Fruit fly (Drosophila melanogaster) whole organism, wandering third instar larva: ENCODE data around the gene CG3842.

Source experiments
- CG9705 ChIP-seq: fragments of 200-800 bp; sonication (Bioruptor generic); optimal IDR thresholded peaks from 2 replicates; lab custom pipeline; 2018; ENCODE audit warnings: missing biosample characterization, mild to moderate bottlenecking, missing genetic modification characterization
- GATAd ChIP-seq: sonication (Bioruptor generic); optimal IDR thresholded peaks from 2 replicates; lab custom pipeline; 2016; ENCODE audit warnings: missing biosample characterization, missing genetic modification characterization
- Hr78 ChIP-seq: fragments of >200 bp; optimal IDR thresholded peaks from 2 replicates; lab custom pipeline; 2017; ENCODE audit warnings: missing biosample characterization, missing genetic modification characterization
- OdsH ChIP-seq: fragments of 200-800 bp; sonication (Bioruptor generic); optimal IDR thresholded peaks from 2 replicates; lab custom pipeline; 2016; ENCODE audit warnings: missing biosample characterization, mild to moderate bottlenecking, missing genetic modification characterization
- br ChIP-seq: fragments of 200-800 bp; sonication (Bioruptor generic); optimal IDR thresholded peaks from 2 replicates; lab custom pipeline; 2016; ENCODE audit warnings: missing biosample characterization, missing genetic modification characterization
- dmrt93B ChIP-seq: fragments of 200-800 bp; sonication (Bioruptor generic); optimal IDR thresholded peaks from 2 replicates; lab custom pipeline; 2018; ENCODE audit warnings: missing biosample characterization, mild to moderate bottlenecking, missing genetic modification characterization
- fru ChIP-seq: fragments of 200-800 bp; sonication (Bioruptor generic); optimal IDR thresholded peaks from 3 replicates; lab custom pipeline; 2016; ENCODE audit warnings: missing biosample characterization, mild to moderate bottlenecking, missing genetic modification characterization
- h ChIP-seq: fragments of 200-800 bp; sonication (Bioruptor generic); optimal IDR thresholded peaks from 3 replicates; lab custom pipeline; 2016; ENCODE audit warnings: missing biosample characterization, mild to moderate bottlenecking, missing genetic modification characterization
- lola ChIP-seq: fragments of >200 bp; optimal IDR thresholded peaks from 2 replicates; lab custom pipeline; 2017; ENCODE audit warnings: missing biosample characterization, missing genetic modification characterization
- psq ChIP-seq: fragments of 200-800 bp; sonication (Bioruptor generic); optimal IDR thresholded peaks from 3 replicates; lab custom pipeline; 2017; ENCODE audit warnings: missing biosample characterization, mild to moderate bottlenecking, missing genetic modification characterization, moderate library complexity

dm6 chrX:6334945-6335344 lies 2.6 kb upstream of the CG3842 start:
- TF ChIP-seq fru (GFP tag; lab: Kevin White, UChicago) (no peak), Hr78 (GFP tag; lab: Kevin White, UChicago) (no peak), lola (no peak), br (GFP tag; lab: Kevin White, UChicago) (no peak), dmrt93B (GFP tag; lab: Kevin White, UChicago) (no peak), CG9705 (GFP tag; lab: Kevin White, UChicago) (no peak), psq (GFP tag; lab: Kevin White, UChicago) (no peak), h (GFP tag; lab: Kevin White, UChicago) (no peak), OdsH (GFP tag; lab: Kevin White, UChicago) (no peak), GATAd (GFP tag; lab: Kevin White, UChicago) (no peak)
